Worm (Caenorhabditis elegans) whole organism, early embryonic: ENCODE results near the gene T16A1.2.

Source experiments
- B0310.2 ChIP-seq: sonication (generic microtip); optimal IDR thresholded peaks from 2 replicates; lab custom pipeline; 2016; ENCODE audit warnings: mild to moderate bottlenecking, missing genetic modification characterization, missing compliant biosample characterization
- ama-1 ChIP-seq: fragments of 150-350 bp; optimal IDR thresholded peaks from 2 replicates; lab custom pipeline; 2014
- flt-1 ChIP-seq: fragments of 200-800 bp; sonication (Bioruptor generic); IDR thresholded peaks from 2 replicates; pipeline ENCODE4 v1.3.6; 2022; ENCODE audit warnings: missing genetic modification characterization, missing compliant biosample characterization
- tbx-37 ChIP-seq: fragments of 200-800 bp; sonication (Bioruptor generic); conservative IDR thresholded peaks from 2 replicates; pipeline ENCODE4 v1.3.6; 2022; ENCODE audit warnings: missing genetic modification reagents, missing genetic modification characterization, missing compliant biosample characterization

- no peak for TF ChIP-seq ama-1
- TF ChIP-seq flt-1 (GFP tag; lab: Robert Waterston, UW), result no peak
- TF ChIP-seq B0310.2 (tag; lab: Kevin White, UChicago), result no peak
- no peak for TF ChIP-seq tbx-37 (GFP tag; lab: Robert Waterston, UW)
Observed at ce11 chrII:2114488-2114887, 19.1 kb downstream of the T16A1.2 start.
